Worm (Caenorhabditis elegans): ENCODE measurements around the gene F59A1.13.

The F59A1.13 gene

ce11 chrV:17690922-17691321 is at the start of gene F59A1.13:
TSS of gene F59A1.13 (minus strand) at chrV:17691022.
- TF ChIP-seq unc-62 (GFP tag; optimal IDR thresholded peaks at IDR 0.05) = no peak

- TF ChIP-seq unc-62 (GFP tag; optimal IDR thresholded peaks at IDR 0.05) = no peak
Observed at ce11 chrV:17739801-17740200, 49.0 kb upstream of the F59A1.13 start, which contains the start of gene cutl-4. TSS of gene cutl-4 (minus strand) at chrV:17739901.

ce11 chrV:17732516-17732915 is 41.7 kb upstream of the F59A1.13 start, which contains the start of gene twk-42:
TSS of gene twk-42 (minus strand) at chrV:17732616.
- TF ChIP-seq unc-62 (GFP tag; optimal IDR thresholded peaks at IDR 0.05) = no peak

- no peak for TF ChIP-seq unc-62 (GFP tag; optimal IDR thresholded peaks at IDR 0.05)
Observed at ce11 chrV:17728757-17729156, 37.9 kb upstream of the F59A1.13 start.

ce11 chrV:17728336-17728735 is 37.5 kb upstream of the F59A1.13 start:
- TF ChIP-seq unc-62 (GFP tag; optimal IDR thresholded peaks at IDR 0.05) = no peak

ce11 chrV:17724704-17725103 is 33.9 kb upstream of the F59A1.13 start, which contains the start of gene fat-5:
TSS of gene fat-5 (plus strand) at chrV:17725004.
- TF ChIP-seq unc-62 (GFP tag; optimal IDR thresholded peaks at IDR 0.05) = no peak

- TF ChIP-seq unc-62 (GFP tag; optimal IDR thresholded peaks at IDR 0.05) = no peak
Observed at ce11 chrV:17723142-17723781, 32.4 kb upstream of the F59A1.13 start.

- no peak for TF ChIP-seq unc-62 (GFP tag; optimal IDR thresholded peaks at IDR 0.05)
Observed at ce11 chrV:17722553-17722952, 31.7 kb upstream of the F59A1.13 start.

ce11 chrV:17721709-17722108 is 30.9 kb upstream of the F59A1.13 start:
- no peak for TF ChIP-seq unc-62 (GFP tag; optimal IDR thresholded peaks at IDR 0.05)

ce11 chrV:17718647-17719046 is 27.8 kb upstream of the F59A1.13 start, which contains the start of gene str-77:
TSS of gene str-77 (plus strand) at chrV:17718947.
- no peak for TF ChIP-seq unc-62 (GFP tag; optimal IDR thresholded peaks at IDR 0.05)

ce11 chrV:17714330-17714729 is 23.5 kb upstream of the F59A1.13 start, which contains the start of gene twk-33:
TSS of gene twk-33 (minus strand) at chrV:17714377.
- no peak for TF ChIP-seq unc-62 (GFP tag; optimal IDR thresholded peaks at IDR 0.05)

ce11 chrV:17712349-17712748 is 21.5 kb upstream of the F59A1.13 start:
- TF ChIP-seq unc-62 (GFP tag; optimal IDR thresholded peaks at IDR 0.05) = no peak

ce11 chrV:17707022-17707421 is 16.2 kb upstream of the F59A1.13 start, which contains the start of gene srh-31:
TSS of gene srh-31 (plus strand) at chrV:17707322.
- no peak for TF ChIP-seq unc-62 (GFP tag; optimal IDR thresholded peaks at IDR 0.05)

- no peak for TF ChIP-seq unc-62 (GFP tag; optimal IDR thresholded peaks at IDR 0.05)
Observed at ce11 chrV:17706217-17706806, 15.5 kb upstream of the F59A1.13 start.

- TF ChIP-seq unc-62 (GFP tag; optimal IDR thresholded peaks at IDR 0.05) = no peak
Observed at ce11 chrV:17705814-17706213, 15.0 kb upstream of the F59A1.13 start, which contains the start of gene W06D12.6. TSS of gene W06D12.6 (plus strand) at chrV:17706114.

- TF ChIP-seq unc-62 (GFP tag; optimal IDR thresholded peaks at IDR 0.05) = no peak
Observed at ce11 chrV:17700728-17701262, 10.0 kb upstream of the F59A1.13 start, which contains the start of the genes Y26G10.5 and srh-32. TSS of gene Y26G10.5 (minus strand) at chrV:17700828. TSS of gene srh-32 (plus strand) at chrV:17701212.

- no peak for TF ChIP-seq unc-62 (GFP tag; optimal IDR thresholded peaks at IDR 0.05)
Observed at ce11 chrV:17699659-17700058, 8.8 kb upstream of the F59A1.13 start, which contains the start of gene Y26G10.6. TSS of gene Y26G10.6 (plus strand) at chrV:17699959.

All from whole organism, dauer.